Fruit fly (Drosophila melanogaster) whole organism, prepupa: ENCODE measurements around the gene EMC5.

Experiments used
- CG10631 ChIP-seq: fragments of 200-800 bp; sonication (Bioruptor generic); optimal IDR thresholded peaks from 2 replicates; lab custom pipeline; 2016; ENCODE audit warnings: missing biosample characterization, missing genetic modification characterization
- CG11762 ChIP-seq: fragments of 200-800 bp; sonication (Bioruptor generic); optimal IDR thresholded peaks from 3 replicates; lab custom pipeline; 2016; ENCODE audit warnings: missing biosample characterization, missing genetic modification characterization; ENCODE audit not compliant: insufficient read depth
- CG3032 ChIP-seq: fragments of 200-800 bp; optimal IDR thresholded peaks from 2 replicates; lab custom pipeline; 2019; ENCODE audit warnings: missing biosample characterization, mild to moderate bottlenecking, missing genetic modification characterization, moderate library complexity
- CG6854 ChIP-seq: fragments of 200-800 bp; sonication (Bioruptor generic); optimal IDR thresholded peaks from 2 replicates; lab custom pipeline; 2017; ENCODE audit warnings: missing biosample characterization, mild to moderate bottlenecking, missing genetic modification characterization
- Met ChIP-seq: fragments of 200-800 bp; sonication (Bioruptor generic); optimal IDR thresholded peaks from 3 replicates; lab custom pipeline; 2016; ENCODE audit warnings: missing biosample characterization, missing genetic modification characterization
- Smox ChIP-seq: fragments of 200-800 bp; sonication (Bioruptor generic); optimal IDR thresholded peaks from 3 replicates; lab custom pipeline; 2016; ENCODE audit warnings: missing biosample characterization, missing genetic modification characterization
- Sox15 ChIP-seq: fragments of 200-800 bp; sonication (Bioruptor generic); optimal IDR thresholded peaks from 3 replicates; lab custom pipeline; 2016; ENCODE audit warnings: missing biosample characterization, missing genetic modification characterization
- pdm3 ChIP-seq: fragments of 200-800 bp; sonication (Bioruptor generic); optimal IDR thresholded peaks from 3 replicates; lab custom pipeline; 2016; ENCODE audit warnings: missing biosample characterization, missing genetic modification characterization
- svp ChIP-seq: fragments of 200-800 bp; sonication (Bioruptor generic); peaks from one replicate; lab custom pipeline; 2016; ENCODE audit warnings: missing biosample characterization, missing genetic modification characterization

DNA sequence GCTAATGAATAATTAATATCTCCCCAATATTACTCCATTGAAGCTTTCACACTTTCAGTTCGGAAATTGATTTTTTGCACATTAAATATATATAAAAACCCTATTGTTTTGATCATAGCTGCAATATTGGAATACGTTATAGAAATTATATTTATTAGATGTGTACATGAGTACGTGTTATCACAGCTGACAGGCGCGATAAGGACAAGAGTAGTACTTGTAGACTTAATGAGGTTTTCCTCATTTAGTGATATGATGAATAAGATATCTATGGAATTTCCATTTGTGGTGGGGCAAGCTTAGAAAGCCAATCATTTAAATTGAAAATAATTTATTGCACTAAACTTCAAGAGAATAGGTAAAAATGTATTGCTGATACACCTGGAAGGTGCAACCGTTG is 15.0 kb downstream of the EMC5 start:
- TF ChIP-seq Smox (GFP tag; lab: Kevin White, UChicago) (no peak), svp (no peak), pdm3 (GFP tag; lab: Kevin White, UChicago) (no peak), CG6854 (GFP tag; lab: Kevin White, UChicago) (no peak), CG10631 (GFP tag; lab: Kevin White, UChicago) (no peak), CG3032 (tag; lab: Kevin White, UChicago) (no peak), Sox15 (GFP tag; lab: Kevin White, UChicago) (no peak), Met (GFP tag; lab: Kevin White, UChicago) (no peak), CG11762 (no peak)
